Worm (Caenorhabditis elegans): ENCODE data around the gene C05D12.2.

ce11 chrII:11418476-11418875 lies 377 bp downstream of the C05D12.2 start:
- TF ChIP-seq ama-1 (optimal IDR thresholded peaks at IDR 0.05) (no peak), pes-1 (GFP tag; IDR thresholded peaks at IDR 0.05) (no peak)

All from whole organism, early embryonic.